Worm (Caenorhabditis elegans) whole organism, L3 larva: ENCODE data around the gene ttr-35.

Experiments used
- R02D3.7 ChIP-seq: fragments of 150-350 bp; optimal IDR thresholded peaks from 2 replicates; lab custom pipeline; 2014; ENCODE audit warnings: missing biosample characterization, missing genetic modification characterization
- ZK546.5 ChIP-seq: sonication (generic microtip); optimal IDR thresholded peaks from 2 replicates; lab custom pipeline; 2017; ENCODE audit warnings: missing biosample characterization, missing genetic modification characterization
- aly-2 ChIP-seq: fragments of 150-350 bp; optimal IDR thresholded peaks from 2 replicates; lab custom pipeline; 2014; ENCODE audit warnings: missing biosample characterization, missing genetic modification characterization
- ama-1 ChIP-seq: fragments of 150-350 bp; optimal IDR thresholded peaks from 2 replicates; lab custom pipeline; 2018
- ceh-16 ChIP-seq: sonication (generic microtip); optimal IDR thresholded peaks from 2 replicates; lab custom pipeline; 2017; ENCODE audit warnings: missing biosample characterization, missing genetic modification characterization
- ceh-28 ChIP-seq: fragments of 150-350 bp; optimal IDR thresholded peaks from 2 replicates; lab custom pipeline; 2014; ENCODE audit warnings: missing biosample characterization, missing genetic modification reagents, missing genetic modification characterization
- ceh-82 ChIP-seq: fragments of 150-350 bp; optimal IDR thresholded peaks from 2 replicates; lab custom pipeline; 2014; ENCODE audit warnings: missing biosample characterization, missing genetic modification characterization
- ceh-9 ChIP-seq: sonication (generic microtip); optimal IDR thresholded peaks from 2 replicates; lab custom pipeline; 2018; ENCODE audit warnings: missing biosample characterization, missing genetic modification characterization
- daf-12 ChIP-seq: fragments of 150-350 bp; optimal IDR thresholded peaks from 2 replicates; lab custom pipeline; 2014; ENCODE audit warnings: missing biosample characterization, missing genetic modification reagents, missing genetic modification characterization
- egl-27 ChIP-seq: sonication (generic microtip); optimal IDR thresholded peaks from 4 replicates; lab custom pipeline; 2017; ENCODE audit warnings: missing biosample characterization, missing genetic modification reagents, missing genetic modification characterization
- egl-5 ChIP-seq: fragments of 150-350 bp; optimal IDR thresholded peaks from 2 replicates; lab custom pipeline; 2017; ENCODE audit warnings: missing biosample characterization, missing genetic modification reagents, missing genetic modification characterization, inconsistent platforms
- elt-2 ChIP-seq: sonication (generic microtip); optimal IDR thresholded peaks from 2 replicates; lab custom pipeline; 2016; ENCODE audit warnings: missing genetic modification reagents, mild to moderate bottlenecking, missing genetic modification characterization, missing compliant biosample characterization
- elt-3 ChIP-seq, 3 experiments: fragments of 150-350 bp in 1 of 3; sonication (generic microtip) in 2 of 3; optimal IDR thresholded peaks; 2 replicates in 2 of 3; 4 replicates in 1 of 3; lab custom pipeline; 2014 to 2017; ENCODE audit warnings: missing biosample characterization in 3 of 3, missing genetic modification characterization in 3 of 3
- eor-1 ChIP-seq, 2 experiments: fragments of 150-350 bp; optimal IDR thresholded peaks; 2 replicates each; lab custom pipeline; 2014 to 2018; ENCODE audit warnings: missing biosample characterization in 2 of 2, missing genetic modification characterization in 2 of 2
- fkh-10 ChIP-seq: sonication (generic microtip); optimal IDR thresholded peaks from 2 replicates; lab custom pipeline; 2017; ENCODE audit warnings: missing biosample characterization, missing genetic modification reagents, missing genetic modification characterization
- fkh-2 ChIP-seq: fragments of 150-350 bp; optimal IDR thresholded peaks from 2 replicates; lab custom pipeline; 2014; ENCODE audit warnings: missing biosample characterization, missing genetic modification reagents, missing genetic modification characterization
- fos-1 ChIP-seq: fragments of 150-350 bp; optimal IDR thresholded peaks from 2 replicates; lab custom pipeline; 2014; ENCODE audit warnings: missing biosample characterization, missing genetic modification characterization
- hmg-11 ChIP-seq: sonication (generic microtip); optimal IDR thresholded peaks from 2 replicates; lab custom pipeline; 2016; ENCODE audit warnings: missing genetic modification characterization, missing compliant biosample characterization
- jun-1 ChIP-seq: fragments of 150-350 bp; optimal IDR thresholded peaks from 2 replicates; lab custom pipeline; 2014; ENCODE audit warnings: missing biosample characterization, missing genetic modification reagents, missing genetic modification characterization
- lin-15B ChIP-seq: fragments of 150-350 bp; optimal IDR thresholded peaks from 2 replicates; lab custom pipeline; 2014; ENCODE audit warnings: missing biosample characterization, missing genetic modification characterization
- lin-39 ChIP-seq: fragments of 150-350 bp; optimal IDR thresholded peaks from 2 replicates; lab custom pipeline; 2018; ENCODE audit warnings: missing biosample characterization, missing genetic modification reagents, missing genetic modification characterization
- lsy-12 ChIP-seq: sonication (generic microtip); optimal IDR thresholded peaks from 2 replicates; lab custom pipeline; 2016; ENCODE audit warnings: mild to moderate bottlenecking, missing genetic modification characterization, missing compliant biosample characterization
- mdl-1 ChIP-seq: fragments of 150-350 bp; optimal IDR thresholded peaks from 2 replicates; lab custom pipeline; 2014; ENCODE audit warnings: missing biosample characterization, missing genetic modification characterization
- mml-1 ChIP-seq: fragments of 150-350 bp; sonication (generic microtip); optimal IDR thresholded peaks from 3 replicates; lab custom pipeline; 2014; ENCODE audit warnings: missing biosample characterization, missing genetic modification characterization
- nfya-1 ChIP-seq: sonication (generic microtip); optimal IDR thresholded peaks from 2 replicates; lab custom pipeline; 2017; ENCODE audit warnings: missing genetic modification characterization, mild to moderate bottlenecking, missing compliant biosample characterization, antibody characterized with exemption, moderate library complexity; ENCODE audit not compliant: insufficient read depth
- nhr-11 ChIP-seq: fragments of 150-350 bp; optimal IDR thresholded peaks from 2 replicates; lab custom pipeline; 2014; ENCODE audit warnings: missing biosample characterization, missing genetic modification characterization
- nhr-23 ChIP-seq: fragments of 150-350 bp; optimal IDR thresholded peaks from 2 replicates; lab custom pipeline; 2014; ENCODE audit warnings: missing biosample characterization, missing genetic modification reagents, missing genetic modification characterization
- nhr-237 ChIP-seq: fragments of 150-350 bp; optimal IDR thresholded peaks from 2 replicates; lab custom pipeline; 2014; ENCODE audit warnings: missing biosample characterization, missing genetic modification characterization
- nhr-25 ChIP-seq: sonication (generic microtip); optimal IDR thresholded peaks from 2 replicates; lab custom pipeline; 2017; ENCODE audit warnings: missing biosample characterization, missing genetic modification characterization
- nhr-28 ChIP-seq: fragments of 150-350 bp; optimal IDR thresholded peaks from 2 replicates; lab custom pipeline; 2014; ENCODE audit warnings: missing biosample characterization, missing genetic modification characterization
- nhr-43 ChIP-seq: sonication (generic microtip); optimal IDR thresholded peaks from 2 replicates; lab custom pipeline; 2016; ENCODE audit warnings: mild to moderate bottlenecking, missing genetic modification characterization, missing compliant biosample characterization; ENCODE audit not compliant: poor library complexity, severe bottlenecking
- nhr-67 ChIP-seq: fragments of 150-350 bp; optimal IDR thresholded peaks from 2 replicates; lab custom pipeline; 2014; ENCODE audit warnings: missing biosample characterization, missing genetic modification characterization
- nhr-76 ChIP-seq: fragments of 150-350 bp; sonication (generic microtip); optimal IDR thresholded peaks from 5 replicates; lab custom pipeline; 2014; ENCODE audit warnings: missing biosample characterization, missing genetic modification characterization
- nhr-77 ChIP-seq: fragments of 150-350 bp; optimal IDR thresholded peaks from 2 replicates; lab custom pipeline; 2014; ENCODE audit warnings: missing biosample characterization, missing genetic modification characterization
- pha-4 ChIP-seq: fragments of 150-350 bp; optimal IDR thresholded peaks from 2 replicates; lab custom pipeline; 2014; ENCODE audit warnings: missing biosample characterization, missing genetic modification reagents, missing genetic modification characterization
- pqm-1 ChIP-seq: fragments of 150-350 bp; optimal IDR thresholded peaks from 2 replicates; lab custom pipeline; 2017; ENCODE audit warnings: missing biosample characterization, missing genetic modification characterization, inconsistent platforms
- sea-2 ChIP-seq: fragments of 150-350 bp; sonication (generic microtip); optimal IDR thresholded peaks from 4 replicates; lab custom pipeline; 2014; ENCODE audit warnings: missing biosample characterization, missing genetic modification reagents, missing genetic modification characterization
- snpc-4 ChIP-seq: fragments of 150-350 bp; optimal IDR thresholded peaks from 2 replicates; lab custom pipeline; 2014; ENCODE audit warnings: missing biosample characterization, missing genetic modification characterization
- tbx-2 ChIP-seq: sonication (generic microtip); optimal IDR thresholded peaks from 2 replicates; lab custom pipeline; 2016; ENCODE audit warnings: mild to moderate bottlenecking, missing genetic modification characterization, missing compliant biosample characterization
- unc-62 ChIP-seq: fragments of 150-350 bp; sonication (generic microtip); optimal IDR thresholded peaks from 4 replicates; lab custom pipeline; 2014; ENCODE audit warnings: missing biosample characterization, missing genetic modification reagents, missing genetic modification characterization
- zag-1 ChIP-seq: fragments of 150-350 bp; optimal IDR thresholded peaks from 2 replicates; lab custom pipeline; 2014; ENCODE audit warnings: missing biosample characterization, missing genetic modification characterization
- ztf-11 ChIP-seq: fragments of 150-350 bp; optimal IDR thresholded peaks from 2 replicates; lab custom pipeline; 2014; ENCODE audit warnings: missing biosample characterization, missing genetic modification characterization

ttr-35 gene

ce11 chrX:6543665-6544064, 31.6 kb downstream of the ttr-35 start:
- no peak for TF ChIP-seq tbx-2 (tag; lab: Kevin White, UChicago)
- TF ChIP-seq ama-1 (lab: Kevin White, UChicago) = no peak
- TF ChIP-seq mdl-1 (tag; lab: Kevin White, UChicago) = no peak
- TF ChIP-seq nhr-76 = no peak
- TF ChIP-seq nhr-23 = no peak
- TF ChIP-seq nhr-237 (tag; lab: Kevin White, UChicago) = no peak
- no peak for TF ChIP-seq fos-1
- no peak for TF ChIP-seq ZK546.5 (tag; lab: Kevin White, UChicago)
- TF ChIP-seq ceh-9 (tag; lab: Kevin White, UChicago) = no peak
- TF ChIP-seq nfya-1 = no peak
- TF ChIP-seq ceh-28 (tag; lab: Kevin White, UChicago) = no peak
- no peak for TF ChIP-seq hmg-11 (tag; lab: Kevin White, UChicago)
- no peak for TF ChIP-seq zag-1 (tag; lab: Kevin White, UChicago)
- TF ChIP-seq nhr-11 (tag; lab: Kevin White, UChicago) = no peak
- no peak for TF ChIP-seq nhr-28 (tag; lab: Kevin White, UChicago)
- no peak for TF ChIP-seq fkh-10
- TF ChIP-seq nhr-67 = no peak
- TF ChIP-seq R02D3.7 (tag; lab: Kevin White, UChicago) = no peak
- TF ChIP-seq ceh-82 (tag; lab: Kevin White, UChicago) = no peak
- no peak for TF ChIP-seq daf-12 (tag; lab: Kevin White, UChicago)

ce11 chrX:6551073-6551652, 39.1 kb downstream of the ttr-35 start:
- TF ChIP-seq elt-2 (tag; lab: Kevin White, UChicago) = no peak
- TF ChIP-seq ama-1 (lab: Kevin White, UChicago) = no peak
- TF ChIP-seq nhr-77 (tag; lab: Kevin White, UChicago) = no peak
- TF ChIP-seq nhr-23 = peak; percentile 20
- no peak for TF ChIP-seq daf-12 (tag; lab: Kevin White, UChicago)
- TF ChIP-seq ceh-16 (tag; lab: Kevin White, UChicago) = no peak
- TF ChIP-seq pqm-1 (tag; lab: Kevin White, UChicago) = no peak
- peak; percentile 71 for TF ChIP-seq egl-5 (tag; lab: Kevin White, UChicago)
- TF ChIP-seq ceh-82 (tag; lab: Kevin White, UChicago) = no peak
- peak; percentile 16 for TF ChIP-seq nfya-1
- TF ChIP-seq fos-1 = no peak
- no peak for TF ChIP-seq tbx-2 (tag; lab: Kevin White, UChicago)
- no peak for TF ChIP-seq sea-2 (GFP tag; lab: Kevin White, UChicago)
- no peak for TF ChIP-seq jun-1
- no peak for TF ChIP-seq nhr-43
- TF ChIP-seq ztf-11 (tag; lab: Kevin White, UChicago) = no peak
- TF ChIP-seq egl-27 (tag; lab: Kevin White, UChicago) = no peak
- TF ChIP-seq nhr-76 = no peak
- TF ChIP-seq eor-1 (tag; optimal IDR thresholded peaks at IDR 0.05; lab: Kevin White, UChicago) = no peak
- TF ChIP-seq hmg-11 (tag; lab: Kevin White, UChicago) = peak; percentile 36
- no peak for TF ChIP-seq lsy-12 (tag; lab: Kevin White, UChicago)
- peak; percentile 9 for TF ChIP-seq pha-4 (tag; lab: Kevin White, UChicago)
- TF ChIP-seq nhr-25 (tag; lab: Kevin White, UChicago) = peak; percentile 52
- no peak for TF ChIP-seq R02D3.7 (tag; lab: Kevin White, UChicago)
- no peak for TF ChIP-seq elt-3 (tag; optimal IDR thresholded peaks at IDR 0.05; lab: Kevin White, UChicago)
- TF ChIP-seq lin-39 (tag; lab: Kevin White, UChicago) = no peak
- no peak for TF ChIP-seq unc-62 (GFP tag; lab: Kevin White, UChicago)
- no peak for TF ChIP-seq mdl-1 (tag; lab: Kevin White, UChicago)

- TF ChIP-seq egl-5 (tag; lab: Kevin White, UChicago) = no peak
- TF ChIP-seq nhr-23 = no peak
- no peak for TF ChIP-seq pha-4 (tag; lab: Kevin White, UChicago)
- TF ChIP-seq fkh-10 = no peak
- no peak for TF ChIP-seq nhr-25 (tag; lab: Kevin White, UChicago)
- no peak for TF ChIP-seq fkh-2 (tag; lab: Kevin White, UChicago)
- no peak for TF ChIP-seq nhr-237 (tag; lab: Kevin White, UChicago)
- no peak for TF ChIP-seq sea-2 (GFP tag; lab: Kevin White, UChicago)
- TF ChIP-seq ZK546.5 (tag; lab: Kevin White, UChicago) = no peak
- TF ChIP-seq nhr-28 (tag; lab: Kevin White, UChicago) = no peak
- TF ChIP-seq nhr-43 = no peak
- TF ChIP-seq elt-2 (tag; lab: Kevin White, UChicago) = peak; percentile 90
- no peak for TF ChIP-seq nhr-67
- TF ChIP-seq ceh-16 (tag; lab: Kevin White, UChicago) = no peak
- TF ChIP-seq lin-15B (tag; lab: Kevin White, UChicago) = no peak
- TF ChIP-seq mml-1 (tag; lab: Kevin White, UChicago) = no peak
- no peak for TF ChIP-seq nhr-77 (tag; lab: Kevin White, UChicago)
- no peak for TF ChIP-seq lsy-12 (tag; lab: Kevin White, UChicago)
- TF ChIP-seq snpc-4 (tag; lab: Kevin White, UChicago) = no peak
- peak; percentile 71 for TF ChIP-seq pqm-1 (tag; lab: Kevin White, UChicago)
- no peak for TF ChIP-seq ama-1 (lab: Kevin White, UChicago)
- TF ChIP-seq egl-27 (tag; lab: Kevin White, UChicago) = no peak
- TF ChIP-seq aly-2 = no peak
- peak; percentile 52 for TF ChIP-seq jun-1
- no peak for TF ChIP-seq tbx-2 (tag; lab: Kevin White, UChicago)
These were observed 39.6 kb downstream of the ttr-35 start for ce11 chrX:6551679-6552078.
